Worm (Caenorhabditis elegans) whole organism, L3 larva: Measurements from ENCODE around the gene msd-2.

Experiments used
- R02D3.7 ChIP-seq: fragments of 150-350 bp; optimal IDR thresholded peaks from 2 replicates; lab custom pipeline; 2014; ENCODE audit warnings: missing biosample characterization, missing genetic modification characterization
- ceh-16 ChIP-seq: sonication (generic microtip); optimal IDR thresholded peaks from 2 replicates; lab custom pipeline; 2017; ENCODE audit warnings: missing biosample characterization, missing genetic modification characterization
- ceh-28 ChIP-seq: fragments of 150-350 bp; optimal IDR thresholded peaks from 2 replicates; lab custom pipeline; 2014; ENCODE audit warnings: missing biosample characterization, missing genetic modification reagents, missing genetic modification characterization
- ceh-82 ChIP-seq: fragments of 150-350 bp; optimal IDR thresholded peaks from 2 replicates; lab custom pipeline; 2014; ENCODE audit warnings: missing biosample characterization, missing genetic modification characterization
- daf-12 ChIP-seq: fragments of 150-350 bp; optimal IDR thresholded peaks from 2 replicates; lab custom pipeline; 2014; ENCODE audit warnings: missing biosample characterization, missing genetic modification reagents, missing genetic modification characterization
- elt-2 ChIP-seq: sonication (generic microtip); optimal IDR thresholded peaks from 2 replicates; lab custom pipeline; 2016; ENCODE audit warnings: missing genetic modification reagents, mild to moderate bottlenecking, missing genetic modification characterization, missing compliant biosample characterization
- elt-3 ChIP-seq, 3 experiments: fragments of 150-350 bp in 1 of 3; sonication (generic microtip) in 2 of 3; optimal IDR thresholded peaks; 2 replicates in 2 of 3; 4 replicates in 1 of 3; lab custom pipeline; 2014 to 2017; ENCODE audit warnings: missing biosample characterization in 3 of 3, missing genetic modification characterization in 3 of 3
- eor-1 ChIP-seq, 2 experiments: fragments of 150-350 bp; optimal IDR thresholded peaks; 2 replicates each; lab custom pipeline; 2014 to 2018; ENCODE audit warnings: missing biosample characterization in 2 of 2, missing genetic modification characterization in 2 of 2
- fkh-10 ChIP-seq: sonication (generic microtip); optimal IDR thresholded peaks from 2 replicates; lab custom pipeline; 2017; ENCODE audit warnings: missing biosample characterization, missing genetic modification reagents, missing genetic modification characterization
- fkh-2 ChIP-seq: fragments of 150-350 bp; optimal IDR thresholded peaks from 2 replicates; lab custom pipeline; 2014; ENCODE audit warnings: missing biosample characterization, missing genetic modification reagents, missing genetic modification characterization
- fos-1 ChIP-seq: fragments of 150-350 bp; optimal IDR thresholded peaks from 2 replicates; lab custom pipeline; 2014; ENCODE audit warnings: missing biosample characterization, missing genetic modification characterization
- hmg-11 ChIP-seq: sonication (generic microtip); optimal IDR thresholded peaks from 2 replicates; lab custom pipeline; 2016; ENCODE audit warnings: missing genetic modification characterization, missing compliant biosample characterization
- jun-1 ChIP-seq: fragments of 150-350 bp; optimal IDR thresholded peaks from 2 replicates; lab custom pipeline; 2014; ENCODE audit warnings: missing biosample characterization, missing genetic modification reagents, missing genetic modification characterization
- lin-15B ChIP-seq: fragments of 150-350 bp; optimal IDR thresholded peaks from 2 replicates; lab custom pipeline; 2014; ENCODE audit warnings: missing biosample characterization, missing genetic modification characterization
- lin-39 ChIP-seq: fragments of 150-350 bp; optimal IDR thresholded peaks from 2 replicates; lab custom pipeline; 2018; ENCODE audit warnings: missing biosample characterization, missing genetic modification reagents, missing genetic modification characterization
- lsy-12 ChIP-seq: sonication (generic microtip); optimal IDR thresholded peaks from 2 replicates; lab custom pipeline; 2016; ENCODE audit warnings: mild to moderate bottlenecking, missing genetic modification characterization, missing compliant biosample characterization
- mdl-1 ChIP-seq: fragments of 150-350 bp; optimal IDR thresholded peaks from 2 replicates; lab custom pipeline; 2014; ENCODE audit warnings: missing biosample characterization, missing genetic modification characterization
- nfya-1 ChIP-seq: sonication (generic microtip); optimal IDR thresholded peaks from 2 replicates; lab custom pipeline; 2017; ENCODE audit warnings: missing genetic modification characterization, mild to moderate bottlenecking, missing compliant biosample characterization, antibody characterized with exemption, moderate library complexity; ENCODE audit not compliant: insufficient read depth
- nhr-11 ChIP-seq: fragments of 150-350 bp; optimal IDR thresholded peaks from 2 replicates; lab custom pipeline; 2014; ENCODE audit warnings: missing biosample characterization, missing genetic modification characterization
- nhr-12 ChIP-seq: fragments of 150-350 bp; optimal IDR thresholded peaks from 2 replicates; lab custom pipeline; 2014; ENCODE audit warnings: missing biosample characterization, missing genetic modification characterization
- nhr-23 ChIP-seq: fragments of 150-350 bp; optimal IDR thresholded peaks from 2 replicates; lab custom pipeline; 2014; ENCODE audit warnings: missing biosample characterization, missing genetic modification reagents, missing genetic modification characterization
- nhr-28 ChIP-seq: fragments of 150-350 bp; optimal IDR thresholded peaks from 2 replicates; lab custom pipeline; 2014; ENCODE audit warnings: missing biosample characterization, missing genetic modification characterization
- nhr-76 ChIP-seq: fragments of 150-350 bp; sonication (generic microtip); optimal IDR thresholded peaks from 5 replicates; lab custom pipeline; 2014; ENCODE audit warnings: missing biosample characterization, missing genetic modification characterization
- nhr-77 ChIP-seq: fragments of 150-350 bp; optimal IDR thresholded peaks from 2 replicates; lab custom pipeline; 2014; ENCODE audit warnings: missing biosample characterization, missing genetic modification characterization
- pha-4 ChIP-seq: fragments of 150-350 bp; optimal IDR thresholded peaks from 2 replicates; lab custom pipeline; 2014; ENCODE audit warnings: missing biosample characterization, missing genetic modification reagents, missing genetic modification characterization
- pqm-1 ChIP-seq: fragments of 150-350 bp; optimal IDR thresholded peaks from 2 replicates; lab custom pipeline; 2017; ENCODE audit warnings: missing biosample characterization, missing genetic modification characterization, inconsistent platforms
- sea-2 ChIP-seq: fragments of 150-350 bp; sonication (generic microtip); optimal IDR thresholded peaks from 4 replicates; lab custom pipeline; 2014; ENCODE audit warnings: missing biosample characterization, missing genetic modification reagents, missing genetic modification characterization
- skn-1 ChIP-seq: fragments of 150-350 bp; optimal IDR thresholded peaks from 2 replicates; lab custom pipeline; 2014; ENCODE audit warnings: missing biosample characterization, missing genetic modification characterization
- tbx-2 ChIP-seq: sonication (generic microtip); optimal IDR thresholded peaks from 2 replicates; lab custom pipeline; 2016; ENCODE audit warnings: mild to moderate bottlenecking, missing genetic modification characterization, missing compliant biosample characterization
- unc-39 ChIP-seq: sonication (generic microtip); optimal IDR thresholded peaks from 4 replicates; lab custom pipeline; 2017; ENCODE audit warnings: missing biosample characterization, missing genetic modification characterization
- unc-62 ChIP-seq: fragments of 150-350 bp; sonication (generic microtip); optimal IDR thresholded peaks from 4 replicates; lab custom pipeline; 2014; ENCODE audit warnings: missing biosample characterization, missing genetic modification reagents, missing genetic modification characterization
- ztf-11 ChIP-seq: fragments of 150-350 bp; optimal IDR thresholded peaks from 2 replicates; lab custom pipeline; 2014; ENCODE audit warnings: missing biosample characterization, missing genetic modification characterization
- ztf-4 ChIP-seq: fragments of 150-350 bp; optimal IDR thresholded peaks from 2 replicates; lab custom pipeline; 2014; ENCODE audit warnings: missing biosample characterization, missing genetic modification characterization

msd-2 gene

DNA sequence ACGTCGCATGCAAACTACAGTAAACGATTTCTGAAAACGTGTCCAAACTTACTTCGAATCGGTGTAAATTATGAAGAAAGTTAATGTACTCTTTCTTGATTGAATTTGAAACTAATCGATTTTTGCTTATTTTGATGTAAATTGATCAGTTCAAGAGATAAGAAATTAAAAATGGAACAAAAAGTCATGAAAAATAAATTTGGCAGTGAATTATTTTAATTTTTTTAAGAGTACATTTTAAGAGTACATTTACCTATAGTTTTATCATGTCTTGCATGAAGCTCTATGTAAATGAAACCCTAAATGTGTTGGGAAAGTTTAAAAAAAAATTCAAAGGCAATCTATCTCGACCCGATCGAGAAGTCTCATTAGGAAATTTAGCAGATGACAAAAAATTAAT is 27.3 kb downstream of the msd-2 start, which contains the start of gene T04B2.7:
Gene T04B2.7 (minus strand): TSS at position 101 of the 400 bp plus-strand sequence.
- TF ChIP-seq ceh-16 (tag; lab: Kevin White, UChicago) (no peak), nhr-76 (tag; lab: Kevin White, UChicago) (no peak), lsy-12 (tag; lab: Kevin White, UChicago) (no peak), unc-62 (GFP tag; lab: Kevin White, UChicago) (no peak), tbx-2 (tag; lab: Kevin White, UChicago) (no peak), hmg-11 (tag; lab: Kevin White, UChicago) (no peak), unc-39 (no peak)

DNA sequence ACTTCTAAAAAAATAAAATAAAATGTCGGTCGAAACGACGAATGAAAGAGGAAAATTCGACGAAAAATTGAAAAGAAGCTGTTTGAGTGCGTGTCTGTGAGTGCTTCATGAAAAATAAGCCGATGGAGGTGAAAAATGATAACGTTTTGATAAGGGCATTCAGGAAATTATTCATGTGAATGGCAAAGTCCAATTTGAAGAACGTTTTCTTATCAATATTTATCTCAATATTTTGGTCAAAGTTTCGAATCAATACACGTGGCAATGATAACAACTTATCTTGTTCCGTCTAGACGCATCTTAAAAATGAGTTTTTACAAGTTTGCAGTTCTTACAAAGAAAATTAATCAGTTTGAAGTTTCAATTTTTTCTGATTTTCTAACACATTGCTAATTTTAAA is 30.3 kb downstream of the msd-2 start:
- TF ChIP-seq nhr-11 (tag; lab: Kevin White, UChicago): no peak
- TF ChIP-seq unc-39: no peak
- peak; percentile 42 for TF ChIP-seq pha-4
- TF ChIP-seq R02D3.7 (tag; lab: Kevin White, UChicago): no peak
- peak; percentile 99 for TF ChIP-seq elt-2 (tag; lab: Kevin White, UChicago)
- TF ChIP-seq jun-1 (tag; lab: Kevin White, UChicago): peak; percentile 46
- peak; percentile 99 for TF ChIP-seq pqm-1 (tag; lab: Kevin White, UChicago)
- TF ChIP-seq fos-1 (tag; lab: Kevin White, UChicago): peak; percentile 52

DNA sequence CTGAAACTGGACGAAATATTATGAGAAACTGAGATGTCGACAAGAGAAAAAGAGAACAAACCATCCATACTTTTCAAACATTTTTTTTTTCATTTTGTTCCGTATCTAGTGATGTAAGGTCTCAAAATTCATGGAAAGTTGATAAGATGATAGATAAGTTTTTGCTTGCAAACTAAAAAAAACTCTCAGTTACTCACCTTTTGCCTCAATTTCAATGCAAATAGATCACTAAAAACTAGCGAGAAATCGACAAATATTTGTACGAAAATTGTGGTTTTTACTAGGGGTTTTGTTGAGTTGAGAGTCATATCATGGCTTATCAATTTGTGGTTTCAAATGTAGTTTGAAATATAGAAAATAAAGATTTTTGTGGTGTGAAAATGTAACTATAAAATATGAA is 31.9 kb downstream of the msd-2 start:
- TF ChIP-seq nhr-77 (tag; lab: Kevin White, UChicago) (no peak), elt-2 (tag; lab: Kevin White, UChicago) (peak; percentile 45), tbx-2 (tag; lab: Kevin White, UChicago) (no peak), pha-4 (peak; percentile 28), pqm-1 (tag; lab: Kevin White, UChicago) (peak; percentile 3), nhr-28 (tag; lab: Kevin White, UChicago) (no peak)

DNA sequence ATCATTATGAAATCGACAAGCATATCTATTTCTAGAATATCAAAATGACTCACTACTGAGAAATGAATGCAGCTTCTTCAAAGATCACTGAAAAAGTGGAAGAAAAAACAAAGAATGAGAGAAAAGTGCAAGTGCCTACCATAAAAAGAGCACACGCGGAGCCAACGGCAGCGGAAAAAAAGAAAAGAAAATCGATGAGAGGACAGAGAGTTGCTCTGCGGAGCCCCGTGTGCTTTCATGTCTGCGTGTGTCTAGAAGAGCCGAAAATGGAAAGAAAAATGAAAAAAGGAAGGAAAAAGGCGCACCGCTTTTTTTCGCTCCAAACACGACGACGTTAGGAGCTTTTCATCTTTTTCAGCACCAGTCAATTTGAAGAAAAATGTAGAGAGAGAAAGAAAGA is 33.8 kb downstream of the msd-2 start, which contains the start of gene ipla-7:
Gene ipla-7 (minus strand): TSS at position 122 of the 400 bp plus-strand sequence.
- TF ChIP-seq nhr-76 (tag; lab: Kevin White, UChicago) (no peak), pqm-1 (tag; lab: Kevin White, UChicago) (peak; percentile 30), eor-1 (tag; optimal IDR thresholded peaks at IDR 0.05; lab: Kevin White, UChicago) (no peak), ceh-28 (tag; lab: Kevin White, UChicago) (no peak), nhr-23 (tag; lab: Kevin White, UChicago) (no peak), lin-15B (tag; lab: Kevin White, UChicago) (peak; percentile 12), elt-3 (tag; optimal IDR thresholded peaks at IDR 0.05; lab: Kevin White, UChicago) (no peak), fkh-10 (GFP tag; lab: Kevin White, UChicago) (peak; percentile 73), nhr-77 (tag; lab: Kevin White, UChicago) (no peak), lin-39 (tag; lab: Kevin White, UChicago) (peak; percentile 4), elt-2 (tag; lab: Kevin White, UChicago) (peak; percentile 14), skn-1 (tag; lab: Kevin White, UChicago) (no peak), ceh-16 (tag; lab: Kevin White, UChicago) (no peak), nfya-1 (tag; lab: Kevin White, UChicago) (peak; percentile 67), hmg-11 (tag; lab: Kevin White, UChicago) (peak; percentile 73)

DNA sequence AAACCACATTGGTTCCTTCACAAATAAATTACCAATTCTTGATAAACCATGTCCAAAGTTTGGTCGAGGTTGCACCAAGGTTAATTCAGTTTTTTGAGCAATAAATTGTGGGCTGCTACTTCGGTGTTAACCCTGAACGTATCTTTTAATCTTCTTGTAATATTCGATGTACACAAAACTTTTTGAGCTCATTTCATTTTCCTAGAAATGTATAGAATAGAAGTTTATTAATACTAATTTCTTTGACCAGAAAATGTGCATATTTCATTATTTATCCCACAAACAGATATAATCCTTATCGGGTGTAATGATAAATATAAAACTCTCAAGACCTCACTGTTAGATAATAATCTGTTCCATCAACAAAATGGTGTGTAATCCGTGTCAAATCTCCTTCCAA is 35.1 kb downstream of the msd-2 start:
- TF ChIP-seq nhr-12 (tag; lab: Kevin White, UChicago): no peak
- TF ChIP-seq ztf-11 (tag; lab: Kevin White, UChicago): no peak
- no peak for TF ChIP-seq fos-1 (tag; lab: Kevin White, UChicago)
- TF ChIP-seq ztf-4 (tag; lab: Kevin White, UChicago): no peak
- no peak for TF ChIP-seq unc-62 (GFP tag; lab: Kevin White, UChicago)
- TF ChIP-seq lin-39 (tag; lab: Kevin White, UChicago): no peak
- no peak for TF ChIP-seq lsy-12 (tag; lab: Kevin White, UChicago)
- TF ChIP-seq nhr-76 (tag; lab: Kevin White, UChicago): no peak
- no peak for TF ChIP-seq fkh-2 (tag; lab: Kevin White, UChicago)
- TF ChIP-seq elt-2 (tag; lab: Kevin White, UChicago): no peak
- TF ChIP-seq sea-2 (GFP tag; lab: Kevin White, UChicago): no peak
- no peak for TF ChIP-seq nfya-1 (tag; lab: Kevin White, UChicago)
- no peak for TF ChIP-seq ceh-82
- TF ChIP-seq elt-3 (tag; optimal IDR thresholded peaks at IDR 0.05; lab: Kevin White, UChicago): no peak
- TF ChIP-seq nhr-23 (tag; lab: Kevin White, UChicago): no peak
- TF ChIP-seq jun-1 (tag; lab: Kevin White, UChicago): no peak
- TF ChIP-seq mdl-1 (tag; lab: Kevin White, UChicago): no peak
- no peak for TF ChIP-seq tbx-2 (tag; lab: Kevin White, UChicago)
- no peak for TF ChIP-seq daf-12 (tag; lab: Kevin White, UChicago)
- TF ChIP-seq fkh-10 (GFP tag; lab: Kevin White, UChicago): no peak
